Worm (Caenorhabditis elegans) whole organism, L4/young adult: ENCODE data around the gene C53D6.4.

ENCODE experiments used
- W03F9.2 ChIP-seq: fragments of 150-350 bp; optimal IDR thresholded peaks from 2 replicates; lab custom pipeline; 2014; ENCODE audit warnings: missing biosample characterization, missing genetic modification characterization
- dao-5 ChIP-seq: sonication (generic microtip); optimal IDR thresholded peaks from 2 replicates; lab custom pipeline; 2016; ENCODE audit warnings: missing genotype, missing genetic modification characterization, moderate library complexity, missing compliant biosample characterization
- him-1 ChIP-seq: sonication (generic microtip); optimal IDR thresholded peaks from 2 replicates; lab custom pipeline; 2016; ENCODE audit warnings: missing genotype, missing genetic modification reagents, missing genetic modification characterization, missing compliant biosample characterization

DNA sequence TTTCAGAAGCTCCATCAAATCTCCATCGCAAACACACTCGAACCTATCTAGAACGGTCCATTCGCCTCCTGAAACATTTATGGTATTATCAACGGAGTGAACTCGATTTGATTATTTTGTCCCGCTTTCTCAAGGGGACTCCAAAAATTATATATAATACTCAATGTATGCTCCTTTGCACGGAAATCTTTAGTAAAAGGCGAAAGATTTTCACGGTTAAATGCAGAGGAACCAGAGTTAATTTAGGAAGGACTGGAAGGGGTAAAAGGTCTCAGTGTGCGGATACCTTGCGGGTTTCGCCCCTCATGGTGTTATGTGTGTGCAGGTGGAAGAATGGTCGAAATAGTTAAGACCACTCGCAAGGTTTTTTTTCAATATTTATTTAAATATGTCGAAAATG is 19.6 kb downstream of the C53D6.4 start:
- TF ChIP-seq dao-5 (tag; lab: Kevin White, UChicago) (no peak), W03F9.2 (tag; lab: Kevin White, UChicago) (no peak), him-1 (tag; lab: Kevin White, UChicago) (no peak)
